Fruit fly (Drosophila melanogaster): ENCODE measurements around the gene CG34382.

The CG34382 gene

DNA sequence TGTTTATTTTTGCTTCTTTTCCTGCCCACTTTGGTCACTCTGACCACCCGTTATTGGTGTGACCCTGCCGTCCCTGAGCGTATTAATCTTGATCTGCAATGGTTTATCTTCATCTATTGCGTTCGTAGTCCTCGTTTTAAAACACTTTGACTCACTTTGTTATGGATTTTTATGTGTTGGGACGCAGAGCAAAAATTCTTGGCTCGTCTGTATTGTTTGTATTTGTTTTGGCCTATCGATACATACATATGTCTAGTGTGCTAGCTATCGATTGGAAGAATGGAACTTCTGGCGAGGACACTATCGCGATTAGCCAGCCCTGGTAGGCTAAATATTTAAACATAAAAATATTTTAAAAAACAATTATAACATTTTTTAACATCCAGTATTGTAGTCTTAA is 19.2 kb upstream of the CG34382 start, which contains the start of gene CG10809 (continued):
- TF ChIP-seq CG11247 (GFP tag; IDR thresholded peaks at IDR 0.05), result no peak
- TF ChIP-seq CG18011 (GFP tag; optimal IDR thresholded peaks at IDR 0.05), result no peak
- TF ChIP-seq sc (optimal IDR thresholded peaks at IDR 0.05), result no peak
- no peak for TF ChIP-seq sc (GFP tag; optimal IDR thresholded peaks at IDR 0.05)
- no peak for TF ChIP-seq CG8478 (optimal IDR thresholded peaks at IDR 0.05)
- no peak for TF ChIP-seq CG8281 (tag; optimal IDR thresholded peaks at IDR 0.05)
- no peak for TF ChIP-seq CG14441 (GFP tag; IDR thresholded peaks at IDR 0.05)
- TF ChIP-seq ewg (GFP tag; optimal IDR thresholded peaks at IDR 0.05), result peak; percentile 27
- TF ChIP-seq CG32532 (GFP tag; IDR thresholded peaks at IDR 0.05), result peak; percentile 48
- TF ChIP-seq CG18476 (GFP tag; optimal IDR thresholded peaks at IDR 0.05), result no peak
- no peak for TF ChIP-seq CG10462 (GFP tag; optimal IDR thresholded peaks at IDR 0.05)
- no peak for TF ChIP-seq CG6254 (GFP tag; optimal IDR thresholded peaks at IDR 0.05)
- peak; percentile 39; the same call in 1 of the 2 replicates for TF ChIP-seq sob (GFP tag; IDR thresholded peaks at IDR 0.05)
- no peak for TF ChIP-seq CG14667 (GFP tag; IDR thresholded peaks at IDR 0.05)
- TF ChIP-seq en (GFP tag; optimal IDR thresholded peaks at IDR 0.05), result no peak
- TF ChIP-seq lola (GFP tag; optimal IDR thresholded peaks at IDR 0.05), result peak in 1 of 3 experiments; percentile 36
- TF ChIP-seq ap (GFP tag; IDR thresholded peaks at IDR 0.05), result no peak
- no peak for TF ChIP-seq CG6813 (GFP tag; optimal IDR thresholded peaks at IDR 0.05)
- TF ChIP-seq scrt (GFP tag; optimal IDR thresholded peaks at IDR 0.05), result no peak
- peak; percentile 9 for TF ChIP-seq CG2202 (tag; optimal IDR thresholded peaks at IDR 0.05)
- TF ChIP-seq MBD-R2 (GFP tag; IDR thresholded peaks at IDR 0.05), result peak; percentile 76
- peak; percentile 91 for TF ChIP-seq Dref (GFP tag; IDR thresholded peaks at IDR 0.05)
- peak; percentile 68 for TF ChIP-seq mld (GFP tag; IDR thresholded peaks at IDR 0.05; ENCODE audit: partially characterized antibody)
- TF ChIP-seq al (GFP tag; IDR thresholded peaks at IDR 0.05), result peak; percentile 49
- TF ChIP-seq MTF-1 (GFP tag; optimal IDR thresholded peaks at IDR 0.05; ENCODE audit: borderline replicate concordance), result no peak
- peak; percentile 39 for TF ChIP-seq CG13296 (GFP tag; optimal IDR thresholded peaks at IDR 0.05)
- TF ChIP-seq Hmx (GFP tag; optimal IDR thresholded peaks at IDR 0.05), result no peak
- TF ChIP-seq wek (GFP tag; optimal IDR thresholded peaks at IDR 0.05), result no peak
- TF ChIP-seq rib (GFP tag; IDR thresholded peaks at IDR 0.05), result no peak
- TF ChIP-seq Drgx (GFP tag; IDR thresholded peaks at IDR 0.05), result no peak
- TF ChIP-seq CG33557 (GFP tag; optimal IDR thresholded peaks at IDR 0.05), result peak; percentile 17
- no peak for TF ChIP-seq dan (GFP tag; IDR thresholded peaks at IDR 0.05)
- TF ChIP-seq Vsx1 (GFP tag; optimal IDR thresholded peaks at IDR 0.05), result no peak
- peak; percentile 37 for TF ChIP-seq CG12155 (GFP tag; optimal IDR thresholded peaks at IDR 0.05)
- no peak for TF ChIP-seq NfI (GFP tag; optimal IDR thresholded peaks at IDR 0.05)
- TF ChIP-seq ab (GFP tag; optimal IDR thresholded peaks at IDR 0.05), result no peak
- TF ChIP-seq ci (GFP tag; IDR thresholded peaks at IDR 0.05), result no peak
- TF ChIP-seq az2 (GFP tag; optimal IDR thresholded peaks at IDR 0.05), result no peak
- TF ChIP-seq slbo (GFP tag; IDR thresholded peaks at IDR 0.05), result peak; percentile 52; the same call in 1 of the 2 replicates
- TF ChIP-seq lbe (GFP tag; optimal IDR thresholded peaks at IDR 0.05), result peak; percentile 45
- TF ChIP-seq ttk (GFP tag; IDR thresholded peaks at IDR 0.05), result no peak
- no peak for TF ChIP-seq h (optimal IDR thresholded peaks at IDR 0.05)
- peak; percentile 10 for TF ChIP-seq CG7271 (tag; optimal IDR thresholded peaks at IDR 0.05)
- TF ChIP-seq CG2116 (GFP tag; optimal IDR thresholded peaks at IDR 0.05), result peak; percentile 85
- no peak for TF ChIP-seq Hsf (GFP tag; optimal IDR thresholded peaks at IDR 0.05)
- TF ChIP-seq Lim3 (GFP tag; IDR thresholded peaks at IDR 0.05), result no peak
- TF ChIP-seq CG7372 (GFP tag; IDR thresholded peaks at IDR 0.05), result no peak
- TF ChIP-seq Kr (GFP tag; optimal IDR thresholded peaks at IDR 0.05), result no peak
- no peak for TF ChIP-seq Poxn (GFP tag; IDR thresholded peaks at IDR 0.05)
- TF ChIP-seq E2f2 (GFP tag; IDR thresholded peaks at IDR 0.05), result peak; percentile 59
- peak; percentile 17; the same call in 1 of the 2 replicates for TF ChIP-seq lmd (GFP tag; IDR thresholded peaks at IDR 0.05)
- TF ChIP-seq CG43689 (GFP tag; IDR thresholded peaks at IDR 0.05), result no peak
- TF ChIP-seq CG17359 (tag; optimal IDR thresholded peaks at IDR 0.05), result peak; percentile 6
